Worm (Caenorhabditis elegans) whole organism, L4 larva: ENCODE results near the gene K06A9.2.

Source experiments
- D1046.2 ChIP-seq: fragments of 200-800 bp; sonication (Bioruptor generic); IDR thresholded peaks from 2 replicates; pipeline ENCODE4 v1.3.6; 2022; ENCODE audit warnings: missing genetic modification characterization, missing compliant biosample characterization
- F37D6.2 ChIP-seq: sonication (generic microtip); optimal IDR thresholded peaks from 2 replicates; lab custom pipeline; 2016; ENCODE audit warnings: mild to moderate bottlenecking, missing genetic modification characterization, missing compliant biosample characterization
- T26A8.4 ChIP-seq: fragments of 200-800 bp; sonication (Bioruptor generic); IDR thresholded peaks from 2 replicates; pipeline ENCODE4 v1.3.6; 2022; ENCODE audit warnings: missing genetic modification characterization, missing compliant biosample characterization
- Y5F2A.4 ChIP-seq: fragments of 200-800 bp; sonication (Bioruptor generic); optimal IDR thresholded peaks from 2 replicates; lab custom pipeline; 2018; ENCODE audit warnings: mild to moderate bottlenecking, missing genetic modification characterization, missing compliant biosample characterization
- Y75B8A.6 ChIP-seq: fragments of 200-800 bp; sonication (Bioruptor generic); IDR thresholded peaks from 2 replicates; pipeline ENCODE4 v1.3.6; 2022; ENCODE audit warnings: missing genetic modification reagents, missing genetic modification characterization, missing compliant biosample characterization
- ZK337.2 ChIP-seq: fragments of 200-800 bp; sonication (Bioruptor generic); IDR thresholded peaks from 2 replicates; pipeline ENCODE4 v1.3.6; 2022; ENCODE audit warnings: missing genetic modification reagents, missing genetic modification characterization, missing compliant biosample characterization
- ama-1 ChIP-seq: fragments of 150-350 bp; optimal IDR thresholded peaks from 2 replicates; lab custom pipeline; 2014; ENCODE audit warnings: inconsistent platforms, mixed read lengths
- arid-1 ChIP-seq: fragments of 200-800 bp; sonication (Bioruptor generic); conservative IDR thresholded peaks from 2 replicates; pipeline ENCODE4 v1.3.6; 2022; ENCODE audit warnings: missing genetic modification reagents, missing genetic modification characterization, missing compliant biosample characterization
- attf-4 ChIP-seq: sonication (generic microtip); optimal IDR thresholded peaks from 3 replicates; lab custom pipeline; 2017; ENCODE audit warnings: missing biosample characterization, missing genetic modification characterization
- ceh-28 ChIP-seq: fragments of 150-350 bp; optimal IDR thresholded peaks from 2 replicates; lab custom pipeline; 2014; ENCODE audit warnings: missing biosample characterization, missing genetic modification reagents, missing genetic modification characterization
- ceh-62 ChIP-seq: sonication (generic microtip); optimal IDR thresholded peaks from 2 replicates; lab custom pipeline; 2017; ENCODE audit warnings: missing biosample characterization, missing genetic modification characterization
- cey-2 ChIP-seq: sonication (generic microtip); optimal IDR thresholded peaks from 3 replicates; lab custom pipeline; 2017; ENCODE audit warnings: missing genetic modification characterization, mild to moderate bottlenecking, missing compliant biosample characterization, antibody characterized with exemption, borderline replicate concordance; ENCODE audit not compliant: insufficient read depth
- ctbp-1 ChIP-seq: fragments of 200-800 bp; sonication (Bioruptor generic); IDR thresholded peaks from 2 replicates; pipeline ENCODE4 v1.3.6; 2022; ENCODE audit warnings: missing genetic modification reagents, missing genetic modification characterization, missing compliant biosample characterization
- daf-12 ChIP-seq: fragments of 150-350 bp; optimal IDR thresholded peaks from 2 replicates; lab custom pipeline; 2014; ENCODE audit warnings: missing biosample characterization, missing genetic modification reagents, missing genetic modification characterization
- daf-8 ChIP-seq: fragments of 200-800 bp; sonication (Bioruptor generic); IDR thresholded peaks from 2 replicates; pipeline ENCODE4 v1.3.6; 2022; ENCODE audit warnings: missing genetic modification characterization, missing compliant biosample characterization
- dmd-6 ChIP-seq: fragments of 200-800 bp; sonication (Bioruptor generic); IDR thresholded peaks from 2 replicates; pipeline ENCODE4 v1.3.6; 2022; ENCODE audit warnings: missing genetic modification reagents, missing genetic modification characterization, missing compliant biosample characterization
- dmd-9 ChIP-seq: fragments of 200-800 bp; sonication (Bioruptor generic); IDR thresholded peaks from 2 replicates; pipeline ENCODE4 v1.3.6; 2022; ENCODE audit warnings: missing genetic modification reagents, missing genetic modification characterization, missing compliant biosample characterization
- dpl-1 ChIP-seq: fragments of 150-350 bp; optimal IDR thresholded peaks from 2 replicates; lab custom pipeline; 2014; ENCODE audit warnings: missing biosample characterization, missing genetic modification reagents, missing genetic modification characterization
- dve-1 ChIP-seq: sonication (generic microtip); optimal IDR thresholded peaks from 2 replicates; lab custom pipeline; 2017; ENCODE audit warnings: antibody characterized with exemption, mild to moderate bottlenecking, missing genetic modification characterization, missing compliant biosample characterization; ENCODE audit not compliant: insufficient read depth
- fkh-10 ChIP-seq: fragments of 150-350 bp; optimal IDR thresholded peaks from 2 replicates; lab custom pipeline; 2014; ENCODE audit warnings: missing biosample characterization, missing genetic modification reagents, missing genetic modification characterization
- fos-1 ChIP-seq: fragments of 150-350 bp; optimal IDR thresholded peaks from 2 replicates; lab custom pipeline; 2014; ENCODE audit warnings: missing biosample characterization, missing genetic modification characterization
- gei-8 ChIP-seq: fragments of 200-800 bp; sonication (Bioruptor generic); optimal IDR thresholded peaks from 2 replicates; lab custom pipeline; 2018; ENCODE audit warnings: mild to moderate bottlenecking, missing genetic modification characterization, missing compliant biosample characterization
- hif-1 ChIP-seq, 2 experiments: sonication (generic microtip); optimal IDR thresholded peaks; 2 replicates each; lab custom pipeline; 2016 to 2017; ENCODE audit warnings: missing compliant biosample characterization in 2 of 2, missing genetic modification characterization in 2 of 2, missing genetic modification reagents in 2 of 2, missing genotype in 2 of 2, mild to moderate bottlenecking in 1 of 2
- hmg-1.1 ChIP-seq: fragments of 200-800 bp; sonication (Bioruptor generic); IDR thresholded peaks from 2 replicates; pipeline ENCODE4 v1.3.6; 2022; ENCODE audit warnings: missing genetic modification reagents, missing genetic modification characterization, missing compliant biosample characterization
- jun-1 ChIP-seq: fragments of 150-350 bp; optimal IDR thresholded peaks from 2 replicates; lab custom pipeline; 2014; ENCODE audit warnings: missing biosample characterization, missing genetic modification reagents, missing genetic modification characterization
- lin-13 ChIP-seq: fragments of 150-350 bp; optimal IDR thresholded peaks from 2 replicates; lab custom pipeline; 2014; ENCODE audit warnings: missing biosample characterization, missing genetic modification reagents, missing genetic modification characterization
- lin-29 ChIP-seq: fragments of 200-800 bp; sonication (Bioruptor generic); IDR thresholded peaks from 2 replicates; pipeline ENCODE4 v1.3.6; 2022; ENCODE audit warnings: missing genetic modification reagents, missing genetic modification characterization, missing compliant biosample characterization
- lin-39 ChIP-seq: fragments of 150-350 bp; optimal IDR thresholded peaks from 2 replicates; lab custom pipeline; 2014; ENCODE audit warnings: missing biosample characterization, missing genetic modification reagents, missing genetic modification characterization
- lir-3 ChIP-seq: sonication (generic microtip); optimal IDR thresholded peaks from 2 replicates; lab custom pipeline; 2016; ENCODE audit warnings: mild to moderate bottlenecking, missing genetic modification characterization, missing compliant biosample characterization
- madf-5 ChIP-seq, 2 experiments: fragments of 200-800 bp; sonication (Bioruptor generic); IDR thresholded peaks; 2 replicates each; pipeline ENCODE4 v1.3.6; 2022; ENCODE audit warnings: missing compliant biosample characterization in 2 of 2, missing genetic modification characterization in 2 of 2
- madf-9 ChIP-seq: fragments of 200-800 bp; sonication (Bioruptor generic); conservative IDR thresholded peaks from 2 replicates; pipeline ENCODE4 v1.3.6; 2022; ENCODE audit warnings: missing genetic modification reagents, missing genetic modification characterization, missing compliant biosample characterization
- mdt-29 ChIP-seq: fragments of 200-800 bp; sonication (Bioruptor generic); IDR thresholded peaks from 2 replicates; pipeline ENCODE4 v1.3.6; 2022; ENCODE audit warnings: missing genetic modification reagents, missing genetic modification characterization, missing compliant biosample characterization
- mes-2 ChIP-seq: sonication (generic microtip); optimal IDR thresholded peaks from 2 replicates; lab custom pipeline; 2016; ENCODE audit warnings: missing genotype, mild to moderate bottlenecking, missing genetic modification characterization, missing compliant biosample characterization; ENCODE audit not compliant: poor library complexity, severe bottlenecking
- mxl-2 ChIP-seq: fragments of 200-800 bp; sonication (Bioruptor generic); conservative IDR thresholded peaks from 2 replicates; pipeline ENCODE4 v1.3.6; 2022; ENCODE audit warnings: missing genetic modification reagents, missing genetic modification characterization, missing compliant biosample characterization
- mxl-3 ChIP-seq: fragments of 200-800 bp; sonication (Bioruptor generic); optimal IDR thresholded peaks from 2 replicates; lab custom pipeline; 2018; ENCODE audit warnings: mild to moderate bottlenecking, missing genetic modification characterization, missing compliant biosample characterization
- nhr-11 ChIP-seq: fragments of 150-350 bp; optimal IDR thresholded peaks from 2 replicates; lab custom pipeline; 2014; ENCODE audit warnings: missing biosample characterization, missing genetic modification characterization
- nhr-111 ChIP-seq: fragments of 200-800 bp; sonication (Bioruptor generic); optimal IDR thresholded peaks from 2 replicates; lab custom pipeline; 2018; ENCODE audit warnings: mild to moderate bottlenecking, missing genetic modification characterization, missing compliant biosample characterization
- nhr-237 ChIP-seq: sonication (generic microtip); optimal IDR thresholded peaks from 2 replicates; lab custom pipeline; 2017; ENCODE audit warnings: missing biosample characterization, missing genetic modification characterization
- nhr-48 ChIP-seq: sonication (generic microtip); optimal IDR thresholded peaks from 2 replicates; lab custom pipeline; 2016; ENCODE audit warnings: mild to moderate bottlenecking, missing genetic modification characterization, missing compliant biosample characterization
- nhr-77 ChIP-seq: fragments of 150-350 bp; optimal IDR thresholded peaks from 2 replicates; lab custom pipeline; 2014; ENCODE audit warnings: missing biosample characterization, missing genetic modification characterization
- pha-4 ChIP-seq, 2 experiments: fragments of 150-350 bp in 1 of 2; fragments of 200-800 bp in 1 of 2; sonication (Bioruptor generic) in 1 of 2; IDR thresholded peaks in 1 of 2; optimal IDR thresholded peaks in 1 of 2; 2 replicates each; pipeline versions ENCODE4 v1.3.6 to Lab custom; 2014 to 2022; ENCODE audit warnings: missing genetic modification characterization in 2 of 2, missing genetic modification reagents in 2 of 2, missing biosample characterization in 1 of 2, missing compliant biosample characterization in 1 of 2
- rbr-2 ChIP-seq: sonication (generic microtip); optimal IDR thresholded peaks from 2 replicates; lab custom pipeline; 2016; ENCODE audit warnings: missing genotype, missing genetic modification characterization, missing compliant biosample characterization
- sdz-12 ChIP-seq: fragments of 200-800 bp; sonication (Bioruptor generic); optimal IDR thresholded peaks from 2 replicates; lab custom pipeline; 2018; ENCODE audit warnings: mild to moderate bottlenecking, missing genetic modification characterization, missing compliant biosample characterization
- skn-1 ChIP-seq: fragments of 150-350 bp; optimal IDR thresholded peaks from 2 replicates; lab custom pipeline; 2014; ENCODE audit warnings: missing biosample characterization, missing genetic modification characterization
- snpc-4 ChIP-seq: fragments of 150-350 bp; optimal IDR thresholded peaks from 2 replicates; lab custom pipeline; 2014; ENCODE audit warnings: missing biosample characterization, missing genetic modification characterization
- tra-1 ChIP-seq: fragments of 200-800 bp; sonication (Bioruptor generic); IDR thresholded peaks from 2 replicates; pipeline ENCODE4 v1.3.6; 2022; ENCODE audit warnings: missing genetic modification reagents, missing genetic modification characterization, missing compliant biosample characterization
- unc-130 ChIP-seq: sonication (generic microtip); optimal IDR thresholded peaks from 2 replicates; lab custom pipeline; 2016; ENCODE audit warnings: missing genetic modification reagents, missing genetic modification characterization, missing compliant biosample characterization
- unc-62 ChIP-seq, 3 experiments: fragments of 150-350 bp in 1 of 3; sonication (generic microtip); optimal IDR thresholded peaks in 2 of 3; peaks in 1 of 3; 1 replicate in 1 of 3; 2 replicates in 2 of 3; lab custom pipeline; 2014 to 2017; ENCODE audit warnings: missing biosample characterization in 3 of 3, missing genetic modification characterization in 3 of 3, missing genetic modification reagents in 3 of 3, missing genotype in 1 of 3
- vab-7 ChIP-seq: fragments of 200-800 bp; sonication (Bioruptor generic); IDR thresholded peaks from 2 replicates; pipeline ENCODE4 v1.3.6; 2022; ENCODE audit warnings: missing genetic modification reagents, missing genetic modification characterization, missing compliant biosample characterization
- zfp-2 ChIP-seq: sonication (generic microtip); optimal IDR thresholded peaks from 2 replicates; lab custom pipeline; 2016; ENCODE audit warnings: mild to moderate bottlenecking, missing genetic modification characterization, missing compliant biosample characterization
- zfp-3 ChIP-seq: fragments of 200-800 bp; sonication (Bioruptor generic); conservative IDR thresholded peaks from 2 replicates; pipeline ENCODE4 v1.3.6; 2022; ENCODE audit warnings: missing genetic modification reagents, missing genetic modification characterization, missing compliant biosample characterization

Gene K06A9.2

DNA sequence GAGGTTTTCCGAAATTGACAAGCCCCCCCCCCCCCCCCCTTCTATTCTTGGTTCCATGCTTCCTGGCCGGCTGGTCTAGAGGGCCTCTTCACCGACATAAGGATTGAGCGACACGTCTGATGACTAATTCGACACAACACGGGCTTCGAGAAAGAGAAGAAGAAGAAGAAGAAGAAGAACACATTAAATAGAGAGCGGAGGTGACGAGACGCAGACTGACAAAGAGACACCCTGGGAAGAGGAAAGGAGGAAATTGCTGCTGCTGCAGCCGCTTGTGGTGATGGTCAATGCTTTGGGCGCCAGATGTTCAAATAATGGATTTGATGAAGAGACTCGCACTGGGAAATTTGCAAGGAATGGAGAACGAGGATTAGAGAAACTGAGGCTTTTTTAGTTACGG, 11.6 kb upstream of the K06A9.2 start (continued):
- TF ChIP-seq jun-1 (tag; lab: Kevin White, UChicago) (no peak), tra-1 (GFP tag; lab: Robert Waterston, UW) (no peak), unc-130 (GFP tag; lab: Kevin White, UChicago) (no peak), dpl-1 (GFP tag; lab: Kevin White, UChicago) (no peak), zfp-2 (tag; lab: Kevin White, UChicago) (no peak), sdz-12 (GFP tag; lab: Kevin White, UChicago) (no peak), dve-1 (peak; percentile 40), nhr-48 (tag; lab: Kevin White, UChicago) (no peak), nhr-11 (no peak), nhr-77 (no peak), arid-1 (GFP tag; lab: Robert Waterston, UW) (no peak), fkh-10 (GFP tag; lab: Kevin White, UChicago) (peak; percentile 35), snpc-4 (tag; lab: Kevin White, UChicago) (no peak), gei-8 (GFP tag; lab: Kevin White, UChicago) (no peak), F37D6.2 (tag; lab: Kevin White, UChicago) (peak; percentile 7), ceh-62 (no peak), dmd-6 (GFP tag; lab: Robert Waterston, UW) (0 out of 2 replicates have a peak, but pooled peaks have one; percentile 17), mxl-2 (GFP tag; lab: Robert Waterston, UW) (no peak), daf-12 (tag; lab: Kevin White, UChicago) (no peak), lin-39 (tag; lab: Kevin White, UChicago) (no peak), hif-1 (tag; optimal IDR thresholded peaks at IDR 0.05; lab: Kevin White, UChicago) (peak in 1 of 2 experiments; percentile 31), T26A8.4 (GFP tag; lab: Robert Waterston, UW) (no peak), D1046.2 (GFP tag; lab: Robert Waterston, UW) (no peak), lin-13 (GFP tag; lab: Kevin White, UChicago) (no peak), unc-62 (GFP tag; optimal IDR thresholded peaks at IDR 0.05 in 1 of 2; lab: Kevin White, UChicago) (peak in 1 of 2 experiments; percentile 64), unc-62 (tag; optimal IDR thresholded peaks at IDR 0.05; lab: Kevin White, UChicago) (no peak), fos-1 (tag; lab: Kevin White, UChicago) (no peak), dmd-9 (no peak), lir-3 (tag; lab: Kevin White, UChicago) (no peak), Y5F2A.4 (GFP tag; lab: Kevin White, UChicago) (no peak), cey-2 (no peak), daf-8 (GFP tag; lab: Robert Waterston, UW) (no peak), madf-5 (GFP tag; IDR thresholded peaks at IDR 0.05; lab: Robert Waterston, UW) (no peak), skn-1 (tag; lab: Kevin White, UChicago) (no peak), ceh-28 (tag; lab: Kevin White, UChicago) (no peak), mxl-3 (GFP tag; lab: Kevin White, UChicago) (no peak), ZK337.2 (no peak), hmg-1.1 (GFP tag; lab: Robert Waterston, UW) (peak; percentile 60), ctbp-1 (GFP tag; lab: Robert Waterston, UW) (no peak), madf-9 (GFP tag; lab: Robert Waterston, UW) (no peak), mdt-29 (GFP tag; lab: Robert Waterston, UW) (no peak), zfp-3 (GFP tag; lab: Robert Waterston, UW) (no peak), mes-2 (tag; lab: Kevin White, UChicago) (peak; percentile 65), vab-7 (GFP tag; lab: Robert Waterston, UW) (no peak), nhr-237 (tag; lab: Kevin White, UChicago) (no peak), ama-1 (lab: Kevin White, UChicago) (no peak), nhr-111 (GFP tag; lab: Kevin White, UChicago) (no peak), pha-4 (GFP tag; IDR thresholded peaks at IDR 0.05; lab: Robert Waterston, UW) (no peak), pha-4 (tag; optimal IDR thresholded peaks at IDR 0.05; lab: Kevin White, UChicago) (no peak), attf-4 (tag; lab: Kevin White, UChicago) (no peak), rbr-2 (tag; lab: Kevin White, UChicago) (peak; percentile 48), Y75B8A.6 (GFP tag; lab: Robert Waterston, UW) (no peak), lin-29 (GFP tag; lab: Robert Waterston, UW) (no peak)
